Fruit fly (Drosophila melanogaster) whole organism, pupa: ENCODE measurements around the gene CG7465.

Source experiments
- CG17806 ChIP-seq: fragments of 200-800 bp; sonication (Bioruptor generic); optimal IDR thresholded peaks from 2 replicates; lab custom pipeline; 2018; ENCODE audit warnings: missing biosample characterization, mild to moderate bottlenecking, missing genetic modification characterization, moderate library complexity
- CG8159 ChIP-seq: fragments of 200-800 bp; sonication (Bioruptor generic); optimal IDR thresholded peaks from 3 replicates; lab custom pipeline; 2018; ENCODE audit warnings: missing biosample characterization, mild to moderate bottlenecking, missing genetic modification characterization, moderate library complexity
- D1 ChIP-seq: fragments of 200-800 bp; sonication (Bioruptor generic); optimal IDR thresholded peaks from 2 replicates; lab custom pipeline; 2018; ENCODE audit warnings: missing biosample characterization, mild to moderate bottlenecking, missing genetic modification characterization, moderate library complexity
- EcR ChIP-seq: fragments of 200-800 bp; sonication (Bioruptor generic); optimal IDR thresholded peaks from 3 replicates; lab custom pipeline; 2019; ENCODE audit warnings: missing biosample characterization, missing genetic modification characterization, mild to moderate bottlenecking, moderate library complexity, missing genetic modification reagents
- Pif1B ChIP-seq: fragments of 200-800 bp; sonication (Bioruptor generic); optimal IDR thresholded peaks from 3 replicates; lab custom pipeline; 2016; ENCODE audit warnings: missing biosample characterization, missing genetic modification characterization

DNA sequence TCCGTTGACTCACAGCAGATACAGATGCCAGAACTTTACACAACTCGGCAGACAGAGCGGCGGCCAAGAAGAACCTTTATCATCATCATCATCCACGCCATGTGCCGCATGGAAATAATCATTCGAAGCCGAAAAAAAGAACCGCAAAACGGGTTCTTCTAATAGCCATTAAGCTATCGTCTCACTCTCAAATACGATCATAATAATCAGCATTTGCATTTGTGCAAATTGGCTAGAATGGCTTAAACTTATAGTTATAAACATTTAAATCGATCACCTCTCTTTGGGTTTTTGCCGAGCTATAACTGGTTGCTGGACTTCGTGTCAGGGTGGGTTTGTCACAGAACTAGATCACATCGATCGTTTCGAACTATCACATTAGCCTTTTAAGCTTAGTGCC, 37.9 kb upstream of the CG7465 start:
- TF ChIP-seq CG8159: no peak
- no peak for TF ChIP-seq EcR (GFP tag; lab: Kevin White, UChicago)
- no peak for TF ChIP-seq D1 (tag; lab: Kevin White, UChicago)
- no peak for TF ChIP-seq Pif1B (GFP tag; lab: Kevin White, UChicago)
- TF ChIP-seq CG17806 (tag; lab: Kevin White, UChicago): no peak
